Worm (Caenorhabditis elegans): ENCODE data around the gene tdo-2.

tdo-2 gene

DNA sequence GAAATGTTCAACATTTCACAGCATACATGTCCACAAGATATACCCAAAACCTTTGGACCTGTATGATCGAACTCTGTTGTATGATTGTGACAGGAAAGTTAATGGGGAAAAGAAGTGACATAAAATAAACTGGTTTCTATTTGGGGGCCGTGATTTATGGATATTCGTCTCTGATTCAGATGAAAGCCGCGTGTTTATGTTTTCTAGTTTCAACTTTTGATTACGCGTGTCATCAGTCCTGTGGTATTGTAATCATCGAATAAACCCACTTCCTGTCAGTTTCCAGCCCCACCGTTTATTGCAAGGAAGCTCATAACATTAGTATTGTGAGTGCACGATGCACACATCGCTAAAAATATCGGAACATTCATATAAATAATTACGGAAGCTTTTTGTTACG lies 2.5 kb upstream of the tdo-2 start:
- TF ChIP-seq sea-1 (GFP tag; conservative IDR thresholded peaks at IDR 0.05) (no peak), pes-1 (GFP tag; IDR thresholded peaks at IDR 0.05) (no peak), flt-1 (GFP tag; IDR thresholded peaks at IDR 0.05) (no peak), tbx-11 (GFP tag; IDR thresholded peaks at IDR 0.05) (no peak), hnd-1 (tag; optimal IDR thresholded peaks at IDR 0.05) (no peak)

DNA sequence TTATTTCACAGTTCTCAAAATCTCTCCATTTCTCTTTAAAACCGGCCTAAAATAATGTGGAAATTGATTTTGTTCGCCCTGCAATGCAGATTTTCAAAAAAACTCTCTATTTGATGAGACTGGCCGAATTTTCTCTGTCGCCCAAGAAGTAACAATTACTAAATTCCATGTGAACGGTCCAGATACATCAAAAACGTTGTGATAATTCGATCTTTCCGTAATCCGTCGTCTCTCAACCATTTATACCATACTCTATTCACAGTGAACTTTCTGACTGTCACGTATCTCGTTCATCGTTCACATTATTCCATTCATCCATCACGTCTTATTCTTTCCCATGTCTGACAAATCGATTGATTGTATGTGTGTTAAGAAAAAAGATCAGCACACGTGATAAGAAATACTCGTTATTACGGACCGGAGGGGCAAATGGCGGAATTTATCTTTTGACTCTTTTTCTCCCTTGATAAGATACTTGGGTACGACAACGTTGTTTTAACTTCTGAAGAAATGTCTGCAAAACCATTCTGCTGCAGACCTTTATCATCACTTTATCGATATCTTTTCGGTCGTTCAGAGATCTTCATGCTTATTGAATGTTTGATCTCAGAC lies 1.4 kb upstream of the tdo-2 start:
- no peak for TF ChIP-seq ceh-13 (GFP tag; optimal IDR thresholded peaks at IDR 0.05)
- no peak for TF ChIP-seq pes-1 (GFP tag; IDR thresholded peaks at IDR 0.05)
- no peak for TF ChIP-seq aly-1 (tag; optimal IDR thresholded peaks at IDR 0.05)
- no peak for TF ChIP-seq tbx-37 (GFP tag; conservative IDR thresholded peaks at IDR 0.05)
- no peak for TF ChIP-seq hmbx-1 (tag; optimal IDR thresholded peaks at IDR 0.05)
- no peak for TF ChIP-seq tbx-11 (GFP tag; IDR thresholded peaks at IDR 0.05)
- no peak for TF ChIP-seq tra-4 (tag; optimal IDR thresholded peaks at IDR 0.05)
- TF ChIP-seq F13C5.2 (tag; optimal IDR thresholded peaks at IDR 0.05): no peak
- TF ChIP-seq B0310.2 (tag; optimal IDR thresholded peaks at IDR 0.05): no peak
- TF ChIP-seq flt-1 (GFP tag; IDR thresholded peaks at IDR 0.05): no peak

DNA sequence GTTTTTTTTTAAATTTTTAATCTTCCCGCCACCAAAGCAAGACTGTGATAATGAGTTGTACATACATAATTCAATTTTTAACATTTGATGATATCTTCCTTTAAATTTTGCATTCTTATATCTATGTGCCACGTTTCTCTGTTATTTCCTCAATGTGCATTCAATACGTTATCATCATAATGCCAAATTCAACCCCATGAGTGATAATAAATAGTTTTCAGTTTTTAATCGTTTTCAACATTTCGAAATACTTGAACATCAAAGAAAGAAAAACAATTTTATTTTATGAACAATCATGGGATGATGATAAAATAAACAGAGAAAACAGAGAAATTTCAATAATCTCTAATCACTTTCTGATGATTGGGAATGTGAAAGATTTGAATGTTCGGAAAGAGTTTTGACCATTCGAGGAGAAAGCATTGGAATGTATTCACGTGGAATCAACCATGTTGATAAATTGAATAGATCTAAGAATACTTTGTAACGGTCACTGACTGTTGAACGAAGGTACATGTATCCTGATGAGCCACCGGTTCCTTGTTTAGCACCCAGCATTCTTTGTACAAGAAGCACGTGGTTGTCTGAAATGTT lies 2.3 kb downstream of the tdo-2 start:
- TF ChIP-seq ets-7 (tag; optimal IDR thresholded peaks at IDR 0.05) (no peak), B0310.2 (tag; optimal IDR thresholded peaks at IDR 0.05) (no peak), scrt-1 (GFP tag; IDR thresholded peaks at IDR 0.05) (no peak), tbx-11 (GFP tag; IDR thresholded peaks at IDR 0.05) (no peak), hnd-1 (tag; optimal IDR thresholded peaks at IDR 0.05) (no peak), flt-1 (GFP tag; IDR thresholded peaks at IDR 0.05) (no peak), hmbx-1 (tag; optimal IDR thresholded peaks at IDR 0.05) (no peak), tbx-37 (GFP tag; conservative IDR thresholded peaks at IDR 0.05) (no peak), F13C5.2 (tag; optimal IDR thresholded peaks at IDR 0.05) (no peak), sea-1 (GFP tag; conservative IDR thresholded peaks at IDR 0.05) (no peak), ama-1 (optimal IDR thresholded peaks at IDR 0.05) (no peak), aly-1 (tag; optimal IDR thresholded peaks at IDR 0.05) (no peak), ceh-36 (tag; optimal IDR thresholded peaks at IDR 0.05) (no peak), tra-4 (tag; optimal IDR thresholded peaks at IDR 0.05) (no peak), pes-1 (GFP tag; IDR thresholded peaks at IDR 0.05) (no peak), ceh-13 (GFP tag; optimal IDR thresholded peaks at IDR 0.05) (no peak), hmg-4 (GFP tag; optimal IDR thresholded peaks at IDR 0.05) (no peak)

DNA sequence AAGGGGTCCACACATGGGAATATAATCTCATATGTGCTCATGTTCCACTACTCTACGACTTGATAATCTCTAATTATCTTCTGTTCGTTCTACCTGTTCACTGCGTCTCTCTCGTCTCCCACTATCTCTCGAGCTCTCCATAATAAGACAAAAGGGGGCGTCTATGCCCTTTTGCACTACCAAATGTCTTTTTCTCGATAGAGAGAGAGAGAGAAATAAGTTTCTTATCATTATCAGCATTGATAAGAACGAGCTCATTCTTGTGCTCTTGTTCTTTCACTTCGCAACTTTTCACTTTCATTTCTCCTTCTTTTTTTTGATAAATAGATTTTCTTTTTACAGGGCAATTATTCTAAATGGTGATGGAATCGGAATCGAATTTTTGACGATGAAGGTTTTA lies 3.8 kb downstream of the tdo-2 start:
- no peak for TF ChIP-seq F13C5.2 (tag; optimal IDR thresholded peaks at IDR 0.05)
- TF ChIP-seq B0310.2 (tag; optimal IDR thresholded peaks at IDR 0.05): no peak
- no peak for TF ChIP-seq ets-7 (tag; optimal IDR thresholded peaks at IDR 0.05)
- no peak for TF ChIP-seq hmg-4 (GFP tag; optimal IDR thresholded peaks at IDR 0.05)
- TF ChIP-seq hnd-1 (tag; optimal IDR thresholded peaks at IDR 0.05): no peak
- TF ChIP-seq sea-1 (GFP tag; conservative IDR thresholded peaks at IDR 0.05): no peak
- TF ChIP-seq scrt-1 (GFP tag; IDR thresholded peaks at IDR 0.05): no peak
- no peak for TF ChIP-seq ceh-13 (GFP tag; optimal IDR thresholded peaks at IDR 0.05)
- no peak for TF ChIP-seq flt-1 (GFP tag; IDR thresholded peaks at IDR 0.05)
- TF ChIP-seq ama-1 (optimal IDR thresholded peaks at IDR 0.05): no peak
- TF ChIP-seq tra-4 (tag; optimal IDR thresholded peaks at IDR 0.05): no peak
- TF ChIP-seq pes-1 (GFP tag; IDR thresholded peaks at IDR 0.05): no peak
- TF ChIP-seq aly-1 (tag; optimal IDR thresholded peaks at IDR 0.05): no peak
- no peak for TF ChIP-seq tbx-37 (GFP tag; conservative IDR thresholded peaks at IDR 0.05)

DNA sequence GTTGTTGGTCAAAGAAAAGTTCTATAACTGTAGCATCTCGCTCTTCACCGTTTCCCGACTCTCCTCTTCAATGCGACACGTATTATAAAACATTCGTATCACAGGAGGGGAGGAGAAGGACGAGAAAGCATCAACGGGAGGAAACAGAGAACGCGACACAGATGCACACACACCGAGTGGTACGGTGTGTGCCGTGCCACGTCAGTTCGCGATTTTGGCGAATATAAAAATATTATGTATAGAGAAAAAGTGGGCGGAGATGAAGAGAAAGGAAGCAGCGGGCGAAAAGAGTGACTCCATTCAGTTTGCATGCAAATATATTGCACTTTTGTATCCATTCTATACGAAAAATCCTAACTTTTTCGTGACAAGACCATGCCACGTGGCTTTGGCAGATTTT lies 5.0 kb downstream of the tdo-2 start:
- TF ChIP-seq hmbx-1 (tag; optimal IDR thresholded peaks at IDR 0.05) (no peak), B0310.2 (tag; optimal IDR thresholded peaks at IDR 0.05) (no peak), flt-1 (GFP tag; IDR thresholded peaks at IDR 0.05) (no peak), sea-1 (GFP tag; conservative IDR thresholded peaks at IDR 0.05) (no peak), hmg-4 (GFP tag; optimal IDR thresholded peaks at IDR 0.05) (no peak), ceh-13 (GFP tag; optimal IDR thresholded peaks at IDR 0.05) (no peak), aly-1 (tag; optimal IDR thresholded peaks at IDR 0.05) (peak; percentile 23)

DNA sequence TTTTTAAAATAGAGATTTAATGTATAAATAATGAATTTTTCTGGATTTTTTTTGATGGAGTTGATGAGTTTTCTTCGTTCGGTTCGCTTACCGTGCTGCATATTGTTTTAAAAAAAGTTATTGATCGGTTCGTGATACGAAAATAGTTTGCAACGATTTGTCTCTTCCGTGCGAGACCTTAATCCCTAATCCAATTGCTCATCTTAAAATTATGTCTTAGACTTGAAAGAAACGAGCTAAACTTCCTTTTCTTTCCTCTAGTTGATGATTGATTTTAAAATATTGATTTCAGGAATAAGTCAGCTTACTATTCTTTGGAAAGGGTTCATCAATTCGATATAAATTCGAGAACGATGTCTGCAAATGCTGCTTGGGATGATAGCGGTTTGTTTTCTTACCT lies 11.3 kb downstream of the tdo-2 start, which contains the start of gene C28H8.3:
C28H8.3 (plus strand) TSS at position 293 of the 400 bp plus-strand sequence.
- TF ChIP-seq sea-1 (GFP tag; conservative IDR thresholded peaks at IDR 0.05) (no peak), hnd-1 (tag; optimal IDR thresholded peaks at IDR 0.05) (no peak)

DNA sequence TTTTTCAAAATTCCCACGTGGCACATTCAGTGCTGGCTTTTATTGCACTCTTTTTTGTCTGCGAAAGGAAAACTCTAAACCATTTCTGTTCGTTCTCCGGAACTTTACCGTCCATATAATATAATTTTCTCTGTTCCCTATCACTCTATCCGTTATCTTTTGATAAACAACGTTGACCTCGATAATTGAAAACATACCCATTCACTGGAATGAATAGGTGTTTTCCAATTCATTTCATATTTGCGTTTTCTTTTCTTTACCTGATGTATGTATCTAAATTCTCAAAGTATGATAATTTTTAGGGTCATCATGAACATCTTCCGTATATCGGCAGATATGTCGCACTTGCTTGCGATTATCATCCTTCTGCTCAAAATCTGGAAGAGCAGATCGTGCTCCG lies 13.0 kb downstream of the tdo-2 start, which contains the start of gene erd-2.2:
erd-2.2 (plus strand) TSS at position 301 of the 400 bp plus-strand sequence.
- TF ChIP-seq flt-1 (GFP tag; IDR thresholded peaks at IDR 0.05): no peak
- no peak for TF ChIP-seq tra-4 (tag; optimal IDR thresholded peaks at IDR 0.05)
- TF ChIP-seq hmbx-1 (tag; optimal IDR thresholded peaks at IDR 0.05): no peak
- no peak for TF ChIP-seq ceh-36 (tag; optimal IDR thresholded peaks at IDR 0.05)
- no peak for TF ChIP-seq B0310.2 (tag; optimal IDR thresholded peaks at IDR 0.05)
- no peak for TF ChIP-seq tbx-11 (GFP tag; IDR thresholded peaks at IDR 0.05)
- TF ChIP-seq scrt-1 (GFP tag; IDR thresholded peaks at IDR 0.05): no peak
- TF ChIP-seq hnd-1 (tag; optimal IDR thresholded peaks at IDR 0.05): no peak
- TF ChIP-seq sea-1 (GFP tag; conservative IDR thresholded peaks at IDR 0.05): no peak
- no peak for TF ChIP-seq ceh-13 (GFP tag; optimal IDR thresholded peaks at IDR 0.05)
- no peak for TF ChIP-seq hmg-4 (GFP tag; optimal IDR thresholded peaks at IDR 0.05)

DNA sequence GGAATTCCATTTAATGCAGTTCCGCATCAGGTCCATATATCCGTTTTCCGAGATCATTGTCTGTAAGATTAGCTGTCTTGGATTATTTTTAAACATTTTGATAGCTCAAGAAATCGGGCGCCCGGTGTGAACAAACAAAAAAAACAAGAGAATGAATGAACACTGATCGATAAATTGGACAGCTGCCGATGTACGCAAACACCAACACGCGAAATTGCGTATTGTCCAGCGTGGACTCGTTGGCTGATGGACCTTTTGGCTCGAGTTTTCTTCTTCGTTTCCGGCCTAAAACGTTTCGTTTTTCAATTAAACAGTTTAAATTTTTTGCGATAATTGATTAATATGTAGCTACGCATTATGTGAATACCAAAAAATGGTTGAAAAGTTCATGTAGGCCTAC lies 13.7 kb downstream of the tdo-2 start, which contains the start of gene dpff-1:
dpff-1 (minus strand) TSS at position 288 of the 400 bp plus-strand sequence.
- TF ChIP-seq F13C5.2 (tag; optimal IDR thresholded peaks at IDR 0.05): peak; percentile 23
- TF ChIP-seq pes-1 (GFP tag; IDR thresholded peaks at IDR 0.05): no peak
